Worm (Caenorhabditis elegans): ENCODE measurements around the gene F58D2.3.

F58D2.3 gene

ce11 chrIV:13179295-13179694 is 1.3 kb downstream of the F58D2.3 start, which contains the start of gene lev-1:
Gene lev-1 (minus strand): TSS chrIV:13179395.
- no peak for TF ChIP-seq nhr-12 (tag; optimal IDR thresholded peaks at IDR 0.05)
- no peak for TF ChIP-seq nhr-67 (tag; optimal IDR thresholded peaks at IDR 0.05)
- TF ChIP-seq skn-1 (tag; optimal IDR thresholded peaks at IDR 0.05): no peak
- TF ChIP-seq nfya-1 (tag; optimal IDR thresholded peaks at IDR 0.05; ENCODE audit: insufficient read depth): no peak
- TF ChIP-seq nhr-28 (tag; optimal IDR thresholded peaks at IDR 0.05): no peak
- TF ChIP-seq zag-1 (tag; optimal IDR thresholded peaks at IDR 0.05): no peak
- no peak for TF ChIP-seq egl-5 (tag; optimal IDR thresholded peaks at IDR 0.05)
- no peak for TF ChIP-seq ama-1 (optimal IDR thresholded peaks at IDR 0.05)
- no peak for TF ChIP-seq fkh-2 (tag; optimal IDR thresholded peaks at IDR 0.05)
- TF ChIP-seq ceh-16 (tag; optimal IDR thresholded peaks at IDR 0.05): no peak
- TF ChIP-seq hmg-11 (tag; optimal IDR thresholded peaks at IDR 0.05): no peak
- no peak for TF ChIP-seq jun-1 (tag; optimal IDR thresholded peaks at IDR 0.05)
- TF ChIP-seq unc-39 (tag; optimal IDR thresholded peaks at IDR 0.05): no peak
- TF ChIP-seq nhr-11 (tag; optimal IDR thresholded peaks at IDR 0.05): no peak
- TF ChIP-seq mml-1 (tag; optimal IDR thresholded peaks at IDR 0.05): no peak
- no peak for TF ChIP-seq R02D3.7 (tag; optimal IDR thresholded peaks at IDR 0.05)
- no peak for TF ChIP-seq nhr-237 (tag; optimal IDR thresholded peaks at IDR 0.05)
- no peak for TF ChIP-seq eor-1 (tag; optimal IDR thresholded peaks at IDR 0.05)
- no peak for TF ChIP-seq mdl-1 (tag; optimal IDR thresholded peaks at IDR 0.05)
- no peak for TF ChIP-seq lin-15B (tag; optimal IDR thresholded peaks at IDR 0.05)

ce11 chrIV:13173359-13173758 is 7.3 kb downstream of the F58D2.3 start:
- TF ChIP-seq aly-2 (tag; optimal IDR thresholded peaks at IDR 0.05) (no peak), hmg-11 (tag; optimal IDR thresholded peaks at IDR 0.05) (no peak), nhr-76 (tag; optimal IDR thresholded peaks at IDR 0.05) (no peak), elt-3 (tag; optimal IDR thresholded peaks at IDR 0.05) (no peak), daf-12 (tag; optimal IDR thresholded peaks at IDR 0.05) (no peak), lsy-12 (tag; optimal IDR thresholded peaks at IDR 0.05) (no peak), fos-1 (tag; optimal IDR thresholded peaks at IDR 0.05) (no peak), nhr-67 (tag; optimal IDR thresholded peaks at IDR 0.05) (no peak), ceh-16 (tag; optimal IDR thresholded peaks at IDR 0.05) (no peak)

DNA sequence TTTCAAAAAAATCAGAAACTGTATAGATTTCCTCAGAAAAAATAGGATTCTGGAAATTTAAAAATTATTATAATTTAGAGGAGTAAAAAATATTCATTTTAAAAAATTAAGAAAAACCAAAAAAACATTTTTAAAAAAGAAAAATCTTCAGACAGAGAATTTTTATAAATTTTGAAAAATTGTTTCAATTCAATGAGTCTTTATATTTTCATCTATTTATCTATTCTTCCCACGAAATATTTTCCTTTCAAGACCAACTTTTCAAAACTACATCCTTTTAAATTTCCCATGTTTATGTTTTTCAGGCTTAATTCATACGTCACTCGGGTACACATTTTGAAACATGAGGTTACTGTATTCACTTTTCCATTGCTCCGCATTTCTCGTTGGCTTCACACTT is 10.4 kb downstream of the F58D2.3 start, which contains the start of gene nas-14:
Gene nas-14, plus strand, starts transcription at position 301 of the 400 bp plus-strand sequence.
- TF ChIP-seq ztf-11 (tag; optimal IDR thresholded peaks at IDR 0.05): no peak
- TF ChIP-seq nhr-67 (tag; optimal IDR thresholded peaks at IDR 0.05): no peak
- TF ChIP-seq pha-4 (tag; optimal IDR thresholded peaks at IDR 0.05): no peak
- TF ChIP-seq sea-2 (GFP tag; optimal IDR thresholded peaks at IDR 0.05): no peak
- no peak for TF ChIP-seq ceh-9 (tag; optimal IDR thresholded peaks at IDR 0.05)
- no peak for TF ChIP-seq mdl-1 (tag; optimal IDR thresholded peaks at IDR 0.05)
- TF ChIP-seq R02D3.7 (tag; optimal IDR thresholded peaks at IDR 0.05): no peak
- TF ChIP-seq lsy-12 (tag; optimal IDR thresholded peaks at IDR 0.05): no peak
- TF ChIP-seq hmg-11 (tag; optimal IDR thresholded peaks at IDR 0.05): no peak

ce11 chrIV:13167534-13167933 is 13.1 kb downstream of the F58D2.3 start:
- TF ChIP-seq lsy-12 (tag; optimal IDR thresholded peaks at IDR 0.05) (no peak), ama-1 (optimal IDR thresholded peaks at IDR 0.05) (no peak), fkh-10 (GFP tag; optimal IDR thresholded peaks at IDR 0.05) (no peak), nhr-11 (tag; optimal IDR thresholded peaks at IDR 0.05) (no peak)

DNA sequence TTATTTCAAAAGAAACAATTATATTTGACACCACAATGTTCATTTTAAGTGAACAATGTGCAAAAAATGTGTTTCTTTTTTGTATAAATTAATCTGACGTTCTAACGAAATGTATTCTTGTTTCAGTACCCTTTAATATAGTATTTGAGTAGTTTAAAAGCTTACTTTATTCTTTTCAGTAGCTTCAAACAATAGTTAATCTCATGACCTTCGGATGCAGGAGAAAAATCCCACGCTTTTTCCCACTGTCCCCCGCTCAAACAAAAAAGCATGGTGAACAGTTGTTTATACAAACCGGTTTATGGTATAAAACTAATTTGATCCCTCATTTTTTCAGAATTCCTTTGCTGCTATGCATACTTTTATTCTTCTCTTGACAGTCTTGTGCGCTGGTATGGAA is 15.4 kb downstream of the F58D2.3 start, which contains the start of gene scl-14:
Gene scl-14, plus strand, starts transcription at position 301 of the 400 bp plus-strand sequence.
- TF ChIP-seq fkh-10 (GFP tag; optimal IDR thresholded peaks at IDR 0.05) (no peak), nhr-67 (tag; optimal IDR thresholded peaks at IDR 0.05) (no peak), unc-39 (tag; optimal IDR thresholded peaks at IDR 0.05) (no peak), elt-2 (tag; optimal IDR thresholded peaks at IDR 0.05) (no peak), fkh-2 (tag; optimal IDR thresholded peaks at IDR 0.05) (no peak), ceh-9 (tag; optimal IDR thresholded peaks at IDR 0.05) (no peak), nhr-25 (tag; optimal IDR thresholded peaks at IDR 0.05) (no peak), nhr-237 (tag; optimal IDR thresholded peaks at IDR 0.05) (no peak), nhr-76 (tag; optimal IDR thresholded peaks at IDR 0.05) (no peak), nhr-23 (tag; optimal IDR thresholded peaks at IDR 0.05) (no peak)
